Worm (Caenorhabditis elegans) whole organism, young adult: ENCODE results near the gene set-11.

Experiments used
- B0035.1 ChIP-seq: sonication (generic microtip); optimal IDR thresholded peaks from 2 replicates; lab custom pipeline; 2016; ENCODE audit warnings: missing genetic modification characterization, mild to moderate bottlenecking, missing compliant biosample characterization, missing genotype, missing genetic modification reagents
- C06A6.2 ChIP-seq: fragments of 200-800 bp; sonication (Bioruptor generic); conservative IDR thresholded peaks from 2 replicates; pipeline ENCODE4 v1.3.6; 2022; ENCODE audit warnings: missing genetic modification characterization, missing compliant biosample characterization
- F23B12.7 ChIP-seq: sonication (generic microtip); optimal IDR thresholded peaks from 2 replicates; lab custom pipeline; 2017; ENCODE audit warnings: missing genetic modification characterization, mild to moderate bottlenecking, missing compliant biosample characterization, antibody characterized with exemption, moderate library complexity; ENCODE audit not compliant: insufficient read depth
- F33H1.4 ChIP-seq: fragments of 200-800 bp; sonication (Bioruptor generic); IDR thresholded peaks from 2 replicates; pipeline ENCODE4 v1.3.6; 2022; ENCODE audit warnings: missing genetic modification reagents, missing genetic modification characterization, missing compliant biosample characterization
- F39B2.1 ChIP-seq: fragments of 200-800 bp; sonication (Bioruptor generic); IDR thresholded peaks from 2 replicates; pipeline ENCODE4 v1.3.6; 2022; ENCODE audit warnings: missing genetic modification reagents, missing genetic modification characterization, missing compliant biosample characterization
- F49E8.2 ChIP-seq: sonication (generic microtip); optimal IDR thresholded peaks from 3 replicates; lab custom pipeline; 2017; ENCODE audit warnings: missing genetic modification characterization, mild to moderate bottlenecking, missing compliant biosample characterization, antibody characterized with exemption, moderate library complexity; ENCODE audit not compliant: insufficient read depth
- F55B11.4 ChIP-seq: sonication (generic microtip); optimal IDR thresholded peaks from 2 replicates; lab custom pipeline; 2016; ENCODE audit warnings: missing compliant biosample characterization, missing genetic modification characterization, borderline replicate concordance; ENCODE audit not compliant: insufficient read depth
- F57A8.1 ChIP-seq: fragments of 200-800 bp; sonication (Bioruptor generic); optimal IDR thresholded peaks from 2 replicates; lab custom pipeline; 2018; ENCODE audit warnings: mild to moderate bottlenecking, missing genetic modification characterization, moderate library complexity, missing compliant biosample characterization
- Y53F4B.3 ChIP-seq: fragments of 200-800 bp; sonication (Bioruptor generic); IDR thresholded peaks from 2 replicates; pipeline ENCODE4 v1.3.6; 2022; ENCODE audit warnings: missing genetic modification reagents, missing genetic modification characterization, missing compliant biosample characterization
- akir-1 ChIP-seq: fragments of 200-800 bp; sonication (Bioruptor generic); optimal IDR thresholded peaks from 2 replicates; lab custom pipeline; 2018; ENCODE audit warnings: mild to moderate bottlenecking, missing genetic modification characterization, moderate library complexity, missing compliant biosample characterization
- aptf-3 ChIP-seq: fragments of 200-800 bp; sonication (Bioruptor generic); IDR thresholded peaks from 2 replicates; pipeline ENCODE4 v1.3.6; 2022; ENCODE audit warnings: missing genetic modification characterization, missing compliant biosample characterization
- bed-1 ChIP-seq: fragments of 200-800 bp; sonication (Bioruptor generic); IDR thresholded peaks from 2 replicates; pipeline ENCODE4 v1.3.6; 2022; ENCODE audit warnings: missing genetic modification reagents, missing genetic modification characterization, missing compliant biosample characterization
- cebp-2 ChIP-seq: fragments of 200-800 bp; sonication (Bioruptor generic); IDR thresholded peaks from 2 replicates; pipeline ENCODE4 v1.3.6; 2022; ENCODE audit warnings: missing genetic modification characterization, missing compliant biosample characterization
- ceh-91 ChIP-seq: fragments of 200-800 bp; sonication (Bioruptor generic); IDR thresholded peaks from 2 replicates; pipeline ENCODE4 v1.3.6; 2022; ENCODE audit warnings: missing genetic modification reagents, missing genetic modification characterization, missing compliant biosample characterization
- ekl-4 ChIP-seq: fragments of 200-800 bp; sonication (Bioruptor generic); IDR thresholded peaks from 2 replicates; pipeline ENCODE4 v1.3.6; 2022; ENCODE audit warnings: missing genetic modification reagents, missing genetic modification characterization, missing compliant biosample characterization
- gei-17 ChIP-seq: fragments of 200-800 bp; sonication (Bioruptor generic); optimal IDR thresholded peaks from 2 replicates; lab custom pipeline; 2018; ENCODE audit warnings: mild to moderate bottlenecking, missing genetic modification characterization, missing compliant biosample characterization
- hlh-12 ChIP-seq: sonication (generic microtip); optimal IDR thresholded peaks from 2 replicates; lab custom pipeline; 2016; ENCODE audit warnings: missing genetic modification characterization, missing compliant biosample characterization
- hrde-1 ChIP-seq: sonication (generic microtip); optimal IDR thresholded peaks from 2 replicates; lab custom pipeline; 2016; ENCODE audit warnings: missing genetic modification characterization, mild to moderate bottlenecking, missing compliant biosample characterization, moderate library complexity, missing genotype, missing genetic modification reagents, borderline replicate concordance
- lin-35 ChIP-seq, 3 experiments: fragments of 150-350 bp in 2 of 3; sonication (generic microtip) in 1 of 3; optimal IDR thresholded peaks; 2 replicates each; lab custom pipeline; 2014 to 2018; ENCODE audit warnings: missing biosample characterization in 3 of 3, missing genetic modification characterization in 3 of 3, missing genetic modification reagents in 3 of 3
- lin-40 ChIP-seq: sonication (generic microtip); optimal IDR thresholded peaks from 2 replicates; lab custom pipeline; 2016; ENCODE audit warnings: missing genetic modification characterization, mild to moderate bottlenecking, missing compliant biosample characterization, missing genotype, missing genetic modification reagents
- lsl-1 ChIP-seq: fragments of 200-800 bp; sonication (Bioruptor generic); optimal IDR thresholded peaks from 2 replicates; lab custom pipeline; 2018; ENCODE audit warnings: mild to moderate bottlenecking, missing genetic modification characterization, moderate library complexity, missing compliant biosample characterization
- madf-8 ChIP-seq: fragments of 200-800 bp; sonication (Bioruptor generic); conservative IDR thresholded peaks from 2 replicates; pipeline ENCODE4 v1.3.6; 2022; ENCODE audit warnings: missing genetic modification reagents, missing genetic modification characterization, missing compliant biosample characterization
- pha-4 ChIP-seq: fragments of 150-350 bp; sonication (generic microtip); optimal IDR thresholded peaks from 2 replicates; lab custom pipeline; 2014; ENCODE audit warnings: missing biosample characterization, missing genetic modification reagents, missing genetic modification characterization
- rcor-1 ChIP-seq: fragments of 200-800 bp; sonication (Bioruptor generic); IDR thresholded peaks from 2 replicates; pipeline ENCODE4 v1.3.6; 2022; ENCODE audit warnings: missing genetic modification reagents, missing genetic modification characterization, missing compliant biosample characterization
- rpc-1 ChIP-seq, 2 experiments: fragments of 150-350 bp in 1 of 2; sonication (generic microtip) in 1 of 2; optimal IDR thresholded peaks; 2 replicates each; lab custom pipeline; 2014 to 2018; ENCODE audit warnings: missing biosample characterization in 1 of 2, missing genetic modification characterization in 1 of 2, missing genetic modification reagents in 1 of 2, missing genotype in 1 of 2
- sdz-38 ChIP-seq: sonication (generic microtip); optimal IDR thresholded peaks from 2 replicates; lab custom pipeline; 2016; ENCODE audit warnings: missing genotype, missing genetic modification characterization, missing compliant biosample characterization
- snpc-3.4 ChIP-seq: sonication (generic microtip); optimal IDR thresholded peaks from 2 replicates; lab custom pipeline; 2017; ENCODE audit warnings: missing genetic modification characterization, mild to moderate bottlenecking, missing compliant biosample characterization, antibody characterized with exemption, moderate library complexity, missing genotype, missing genetic modification reagents
- tbp1 ChIP-seq: fragments of 200-800 bp; sonication (Bioruptor generic); optimal IDR thresholded peaks from 2 replicates; lab custom pipeline; 2018; ENCODE audit warnings: mild to moderate bottlenecking, missing genetic modification characterization, missing compliant biosample characterization
- tlf-1 ChIP-seq: fragments of 200-800 bp; sonication (Bioruptor generic); optimal IDR thresholded peaks from 2 replicates; lab custom pipeline; 2018; ENCODE audit warnings: mild to moderate bottlenecking, missing genetic modification characterization, missing compliant biosample characterization
- unc-130 ChIP-seq: sonication (generic microtip); optimal IDR thresholded peaks from 2 replicates; lab custom pipeline; 2016; ENCODE audit warnings: missing genetic modification reagents, missing genetic modification characterization, missing compliant biosample characterization
- zfh-2 ChIP-seq: fragments of 200-800 bp; sonication (Bioruptor generic); conservative IDR thresholded peaks from 2 replicates; pipeline ENCODE4 v1.3.6; 2022; ENCODE audit warnings: missing genetic modification reagents, missing genetic modification characterization, missing compliant biosample characterization
- ztf-22 ChIP-seq: fragments of 200-800 bp; sonication (Bioruptor generic); optimal IDR thresholded peaks from 2 replicates; lab custom pipeline; 2018; ENCODE audit warnings: mild to moderate bottlenecking, missing genetic modification characterization, moderate library complexity, missing compliant biosample characterization
- ztf-3 ChIP-seq: fragments of 200-800 bp; sonication (Bioruptor generic); optimal IDR thresholded peaks from 2 replicates; lab custom pipeline; 2018; ENCODE audit warnings: mild to moderate bottlenecking, missing genetic modification characterization, missing compliant biosample characterization
- ztf-6 ChIP-seq: fragments of 200-800 bp; sonication (Bioruptor generic); IDR thresholded peaks from 2 replicates; pipeline ENCODE4 v1.3.6; 2022; ENCODE audit warnings: missing genetic modification reagents, missing genetic modification characterization, missing compliant biosample characterization

set-11 gene

ce11 chrII:2686985-2687675 lies 5.2 kb downstream of the set-11 start, which contains the start of the genes sup-9 and nspf-1:
Gene sup-9, minus strand, starts transcription at chrII:2687027.
Gene nspf-1, plus strand, starts transcription at chrII:2687625.
- no peak for TF ChIP-seq Y53F4B.3
- no peak for TF ChIP-seq C06A6.2 (GFP tag; lab: Robert Waterston, UW)
- no peak for TF ChIP-seq snpc-3.4 (tag; lab: Kevin White, UChicago)
- no peak for TF ChIP-seq B0035.1
- no peak for TF ChIP-seq ekl-4
- no peak for TF ChIP-seq F39B2.1 (GFP tag; lab: Robert Waterston, UW)
- TF ChIP-seq gei-17 (GFP tag; lab: Kevin White, UChicago): no peak
- TF ChIP-seq lsl-1 (GFP tag; lab: Kevin White, UChicago): no peak
- TF ChIP-seq cebp-2 (GFP tag; lab: Robert Waterston, UW): no peak
- no peak for TF ChIP-seq ztf-3 (GFP tag; lab: Kevin White, UChicago)
- no peak for TF ChIP-seq ztf-6 (GFP tag; lab: Robert Waterston, UW)
- TF ChIP-seq tlf-1 (GFP tag; lab: Kevin White, UChicago): no peak
- no peak for TF ChIP-seq unc-130 (GFP tag; lab: Kevin White, UChicago)
- no peak for TF ChIP-seq rcor-1 (GFP tag; lab: Robert Waterston, UW)
- no peak for TF ChIP-seq lin-35 (GFP tag; optimal IDR thresholded peaks at IDR 0.05; lab: Kevin White, UChicago)
- TF ChIP-seq sdz-38 (tag; lab: Kevin White, UChicago): no peak
- TF ChIP-seq akir-1 (GFP tag; lab: Kevin White, UChicago): no peak
- TF ChIP-seq F23B12.7 (tag; lab: Kevin White, UChicago): no peak
- TF ChIP-seq, all 124 proteins: peak for 0

ce11 chrII:2684783-2685182 lies 7.6 kb downstream of the set-11 start:
- TF ChIP-seq F23B12.7 (tag; lab: Kevin White, UChicago) (no peak), F57A8.1 (GFP tag; lab: Kevin White, UChicago) (no peak), rpc-1 (optimal IDR thresholded peaks at IDR 0.05; lab: Kevin White, UChicago) (no peak), rpc-1 (tag; optimal IDR thresholded peaks at IDR 0.05; lab: Kevin White, UChicago) (no peak), pha-4 (tag; lab: Kevin White, UChicago) (no peak), bed-1 (no peak), F49E8.2 (tag; lab: Kevin White, UChicago) (no peak), lin-40 (tag; lab: Kevin White, UChicago) (no peak), ceh-91 (GFP tag; lab: Robert Waterston, UW) (no peak), F33H1.4 (no peak)

DNA sequence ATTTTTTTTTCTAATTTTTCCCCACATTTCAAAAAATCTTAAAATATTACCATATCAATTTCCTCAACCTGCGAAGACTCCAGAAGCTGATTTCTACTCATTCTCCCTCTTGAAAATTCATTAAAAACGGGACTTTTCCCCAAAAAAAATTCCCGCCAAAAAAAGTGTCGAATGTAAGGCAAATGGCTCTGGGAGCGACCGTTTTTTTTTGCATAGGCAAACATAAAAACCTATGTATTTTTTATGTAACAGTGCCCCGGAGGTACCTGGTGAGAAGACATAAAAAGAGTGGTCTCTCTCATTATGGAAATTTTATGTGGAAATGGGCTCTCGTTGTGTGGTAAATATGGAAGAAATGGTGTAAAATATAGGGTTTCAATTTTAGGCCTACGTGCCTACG lies 8.2 kb downstream of the set-11 start, which contains the start of gene ceh-87:
Gene ceh-87 (minus strand): TSS at position 101 of the 400 bp plus-strand sequence.
- no peak for TF ChIP-seq aptf-3 (GFP tag; lab: Robert Waterston, UW)
- TF ChIP-seq ztf-22 (GFP tag; lab: Kevin White, UChicago): no peak
- TF ChIP-seq hrde-1 (tag; lab: Kevin White, UChicago): no peak
- TF ChIP-seq ztf-3 (GFP tag; lab: Kevin White, UChicago): no peak
- no peak for TF ChIP-seq tbp1 (GFP tag; lab: Kevin White, UChicago)
- TF ChIP-seq rpc-1 (optimal IDR thresholded peaks at IDR 0.05; lab: Kevin White, UChicago): no peak
- no peak for TF ChIP-seq rpc-1 (tag; optimal IDR thresholded peaks at IDR 0.05; lab: Kevin White, UChicago)
- no peak for TF ChIP-seq F55B11.4 (tag; lab: Kevin White, UChicago)
- no peak for TF ChIP-seq zfh-2
- TF ChIP-seq madf-8 (GFP tag; lab: Robert Waterston, UW): no peak
- no peak for TF ChIP-seq hlh-12 (tag; lab: Kevin White, UChicago)
